Worm (Caenorhabditis elegans) whole organism, young adult: Measurements from ENCODE around the gene slfl-5.

Experiments used
- T26A5.8 ChIP-seq: sonication (generic microtip); optimal IDR thresholded peaks from 2 replicates; lab custom pipeline; 2016; ENCODE audit warnings: missing genetic modification characterization, missing compliant biosample characterization
- attf-5 ChIP-seq: fragments of 200-800 bp; sonication (Bioruptor generic); optimal IDR thresholded peaks from 2 replicates; lab custom pipeline; 2018; ENCODE audit warnings: mild to moderate bottlenecking, missing genetic modification characterization, missing compliant biosample characterization
- attf-6 ChIP-seq: fragments of 200-800 bp; sonication (Bioruptor generic); IDR thresholded peaks from 2 replicates; pipeline ENCODE4 v1.3.6; 2022; ENCODE audit warnings: missing genetic modification reagents, missing genetic modification characterization, missing compliant biosample characterization
- ccch-3 ChIP-seq: fragments of 200-800 bp; sonication (Bioruptor generic); optimal IDR thresholded peaks from 2 replicates; lab custom pipeline; 2018; ENCODE audit warnings: mild to moderate bottlenecking, missing genetic modification characterization, missing compliant biosample characterization
- ceh-58 ChIP-seq: fragments of 200-800 bp; sonication (Bioruptor generic); IDR thresholded peaks from 2 replicates; pipeline ENCODE4 v1.3.6; 2022; ENCODE audit warnings: missing genetic modification characterization, missing compliant biosample characterization
- dox-1 ChIP-seq: fragments of 200-800 bp; sonication (Bioruptor generic); IDR thresholded peaks from 2 replicates; pipeline ENCODE4 v1.3.6; 2022; ENCODE audit warnings: missing genetic modification reagents, missing genetic modification characterization, missing compliant biosample characterization
- ets-4 ChIP-seq: fragments of 200-800 bp; sonication (Bioruptor generic); optimal IDR thresholded peaks from 2 replicates; lab custom pipeline; 2018; ENCODE audit warnings: mild to moderate bottlenecking, missing genetic modification characterization, missing compliant biosample characterization
- him-1 ChIP-seq: sonication (generic microtip); optimal IDR thresholded peaks from 2 replicates; lab custom pipeline; 2016; ENCODE audit warnings: missing genotype, missing genetic modification reagents, missing genetic modification characterization, missing compliant biosample characterization
- hlh-26 ChIP-seq: fragments of 200-800 bp; sonication (Bioruptor generic); conservative IDR thresholded peaks from 2 replicates; pipeline ENCODE4 v1.3.6; 2022; ENCODE audit warnings: missing genetic modification reagents, missing genetic modification characterization, missing compliant biosample characterization
- hrde-1 ChIP-seq: sonication (generic microtip); optimal IDR thresholded peaks from 2 replicates; lab custom pipeline; 2016; ENCODE audit warnings: missing genetic modification characterization, mild to moderate bottlenecking, missing compliant biosample characterization, moderate library complexity, missing genotype, missing genetic modification reagents, borderline replicate concordance
- nfya-1 ChIP-seq: sonication (generic microtip); optimal IDR thresholded peaks from 2 replicates; lab custom pipeline; 2017; ENCODE audit warnings: antibody characterized with exemption, missing compliant biosample characterization, missing genetic modification characterization, borderline replicate concordance; ENCODE audit not compliant: insufficient read depth
- nhr-27 ChIP-seq: fragments of 200-800 bp; sonication (Bioruptor generic); optimal IDR thresholded peaks from 2 replicates; lab custom pipeline; 2018; ENCODE audit warnings: mild to moderate bottlenecking, missing genetic modification characterization, moderate library complexity, missing compliant biosample characterization
- pha-4 ChIP-seq: fragments of 150-350 bp; sonication (generic microtip); optimal IDR thresholded peaks from 2 replicates; lab custom pipeline; 2014; ENCODE audit warnings: missing biosample characterization, missing genetic modification reagents, missing genetic modification characterization
- ztf-25 ChIP-seq: fragments of 200-800 bp; sonication (Bioruptor generic); IDR thresholded peaks from 2 replicates; pipeline ENCODE4 v1.3.6; 2022; ENCODE audit warnings: missing genetic modification reagents, missing genetic modification characterization, missing compliant biosample characterization

DNA sequence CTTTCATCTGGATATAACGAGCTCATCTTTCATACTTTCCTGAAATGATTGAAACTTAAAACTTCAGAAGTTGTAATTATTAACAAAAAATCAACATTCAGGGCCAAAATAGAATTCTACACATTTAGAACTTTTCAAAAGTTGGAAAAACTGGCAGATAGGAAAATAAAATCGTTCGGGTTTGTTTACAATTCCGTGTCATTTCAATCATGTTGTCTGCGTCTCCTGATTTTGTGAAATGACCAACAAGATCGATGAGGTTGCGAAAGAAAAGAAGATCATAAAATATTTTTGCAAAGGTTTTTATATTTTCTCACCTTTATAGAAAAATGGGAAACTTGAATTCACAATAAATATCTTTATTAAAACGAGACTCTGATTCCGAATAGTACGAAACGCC lies 43.7 kb upstream of the slfl-5 start, which contains the start of gene rskd-1:
- TF ChIP-seq nfya-1: no peak
- TF ChIP-seq hlh-26 (GFP tag; lab: Robert Waterston, UW): no peak
- TF ChIP-seq dox-1: no peak
- no peak for TF ChIP-seq attf-6 (GFP tag; lab: Robert Waterston, UW)
- no peak for TF ChIP-seq him-1 (tag; lab: Kevin White, UChicago)
- TF ChIP-seq ztf-25: no peak
- TF ChIP-seq ccch-3: no peak
- no peak for TF ChIP-seq nhr-27 (tag; lab: Kevin White, UChicago)
- TF ChIP-seq ets-4 (GFP tag; lab: Kevin White, UChicago): no peak
- no peak for TF ChIP-seq hrde-1 (tag; lab: Kevin White, UChicago)
- TF ChIP-seq pha-4: no peak
- TF ChIP-seq T26A5.8 (tag; lab: Kevin White, UChicago): no peak
- no peak for TF ChIP-seq ceh-58 (GFP tag; lab: Robert Waterston, UW)
- TF ChIP-seq attf-5 (GFP tag; lab: Kevin White, UChicago): no peak
